Worm (Caenorhabditis elegans) whole organism, early embryonic: ENCODE measurements around the gene adk-1.

Experiments used
- aly-1 ChIP-seq: sonication (generic microtip); optimal IDR thresholded peaks from 2 replicates; lab custom pipeline; 2016; ENCODE audit warnings: missing genetic modification characterization, missing compliant biosample characterization
- ama-1 ChIP-seq: fragments of 150-350 bp; optimal IDR thresholded peaks from 2 replicates; lab custom pipeline; 2014
- ceh-13 ChIP-seq: fragments of 200-800 bp; sonication (Bioruptor generic); optimal IDR thresholded peaks from 2 replicates; lab custom pipeline; 2018; ENCODE audit warnings: mild to moderate bottlenecking, missing genetic modification characterization, missing compliant biosample characterization
- ceh-36 ChIP-seq: sonication (generic microtip); optimal IDR thresholded peaks from 2 replicates; lab custom pipeline; 2016; ENCODE audit warnings: missing genetic modification characterization, inconsistent platforms, missing compliant biosample characterization
- hnd-1 ChIP-seq: sonication (generic microtip); optimal IDR thresholded peaks from 2 replicates; lab custom pipeline; 2016; ENCODE audit warnings: missing genetic modification characterization, missing compliant biosample characterization
- scrt-1 ChIP-seq: fragments of 200-800 bp; sonication (Bioruptor generic); IDR thresholded peaks from 2 replicates; pipeline ENCODE4 v1.3.6; 2022; ENCODE audit warnings: missing genetic modification characterization, missing compliant biosample characterization
- sea-1 ChIP-seq: fragments of 200-800 bp; sonication (Bioruptor generic); conservative IDR thresholded peaks from 2 replicates; pipeline ENCODE4 v1.3.6; 2022; ENCODE audit warnings: missing genetic modification characterization, missing compliant biosample characterization
- tbx-37 ChIP-seq: fragments of 200-800 bp; sonication (Bioruptor generic); conservative IDR thresholded peaks from 2 replicates; pipeline ENCODE4 v1.3.6; 2022; ENCODE audit warnings: missing genetic modification reagents, missing genetic modification characterization, missing compliant biosample characterization

DNA sequence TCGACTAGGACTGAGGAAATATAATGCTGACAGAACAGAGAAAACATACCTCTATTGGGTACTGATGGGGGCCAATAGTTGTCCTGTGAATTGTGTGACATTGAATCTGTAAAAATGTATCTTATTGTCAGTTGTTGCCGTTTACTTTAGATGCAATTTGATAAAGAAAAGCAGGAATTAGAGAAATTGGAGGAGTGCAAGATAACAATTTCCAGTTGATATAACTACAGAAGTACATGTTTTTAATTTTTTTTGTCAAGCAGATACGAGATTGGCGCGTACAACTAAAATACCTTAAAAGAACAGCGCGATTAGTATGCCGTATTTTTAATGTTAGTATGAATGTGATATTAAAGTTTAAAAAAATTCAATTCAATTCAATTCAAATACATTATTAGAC lies 7.4 kb upstream of the adk-1 start, which contains the start of gene zip-6:
- TF ChIP-seq ama-1 (lab: Kevin White, UChicago) (no peak), tbx-37 (GFP tag; lab: Robert Waterston, UW) (no peak), ceh-36 (tag; lab: Kevin White, UChicago) (no peak), hnd-1 (no peak), scrt-1 (GFP tag; lab: Robert Waterston, UW) (no peak), sea-1 (GFP tag; lab: Robert Waterston, UW) (no peak), aly-1 (tag; lab: Kevin White, UChicago) (no peak), ceh-13 (GFP tag; lab: Kevin White, UChicago) (no peak)
